Fruit fly (Drosophila melanogaster): Measurements from ENCODE around the gene CG1146.

CG1146 gene

DNA sequence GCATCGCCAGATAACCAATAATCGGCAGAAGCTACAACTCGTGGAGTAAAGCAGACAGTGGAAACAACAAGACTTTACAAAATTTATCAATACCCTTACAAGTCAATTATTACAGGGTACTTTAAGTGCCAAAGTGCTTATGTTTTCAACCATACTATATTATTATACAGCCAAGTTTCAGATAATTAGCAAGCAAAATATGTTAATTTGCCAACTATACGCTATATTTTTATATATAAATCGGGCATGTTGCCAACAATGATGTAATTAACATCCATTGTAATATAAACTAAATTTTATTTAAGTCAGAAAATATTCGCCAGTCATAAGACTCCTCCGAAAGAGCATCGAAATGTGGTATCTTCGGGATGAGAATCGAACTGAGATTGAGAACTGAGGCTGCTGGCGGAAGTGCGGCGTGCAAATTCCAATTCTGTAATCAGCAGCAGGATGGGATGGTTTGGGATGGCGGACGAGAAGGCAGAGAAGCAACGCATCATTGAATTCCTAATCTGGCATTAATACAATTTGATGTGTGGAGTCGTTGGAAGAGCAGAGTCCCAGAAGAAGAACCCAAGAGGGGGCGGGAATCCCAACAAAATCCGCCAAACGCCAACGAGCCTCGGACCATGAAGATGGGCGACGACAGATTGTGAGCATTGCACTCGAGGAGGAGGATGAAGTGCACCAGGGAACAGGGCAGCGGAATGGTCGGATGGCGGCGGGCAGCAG is 44.6 kb downstream of the CG1146 start:
- TF ChIP-seq D19A (tag; optimal IDR thresholded peaks at IDR 0.05) (peak; percentile 62), nom (GFP tag; optimal IDR thresholded peaks at IDR 0.05) (peak; percentile 2), Aef1 (GFP tag; IDR thresholded peaks at IDR 0.05) (no peak), Med (GFP tag) (peak; percentile 25), chinmo (GFP tag; IDR thresholded peaks at IDR 0.05; ENCODE audit: partially characterized antibody) (0 out of 4 replicates have a peak, but pooled peaks have one; percentile 6), gsb (GFP tag; IDR thresholded peaks at IDR 0.05) (no peak)

- TF ChIP-seq CG5953 (GFP tag; IDR thresholded peaks at IDR 0.05): peak; percentile 12; the same call in 1 of the 2 replicates
- 0 out of 3 replicates have a peak, but pooled peaks have one; percentile 51 for TF ChIP-seq dysf (GFP tag; IDR thresholded peaks at IDR 0.05)
- no peak for TF ChIP-seq wor (GFP tag; IDR thresholded peaks at IDR 0.05)
- no peak for TF ChIP-seq Neu2 (GFP tag; optimal IDR thresholded peaks at IDR 0.05; ENCODE audit: borderline replicate concordance)
- no peak for TF ChIP-seq CG12104 (GFP tag; optimal IDR thresholded peaks at IDR 0.05)
- TF ChIP-seq lola (GFP tag; optimal IDR thresholded peaks at IDR 0.05): no peak
- TF ChIP-seq Dll (GFP tag; IDR thresholded peaks at IDR 0.05; ENCODE audit: partially characterized antibody): no peak
- no peak for TF ChIP-seq Elba2 (GFP tag; optimal IDR thresholded peaks at IDR 0.05)
- TF ChIP-seq CG13296 (GFP tag; optimal IDR thresholded peaks at IDR 0.05): no peak
- no peak for TF ChIP-seq PHDP (tag; optimal IDR thresholded peaks at IDR 0.05)
- no peak for TF ChIP-seq CG42726 (GFP tag; IDR thresholded peaks at IDR 0.05; ENCODE audit: partially characterized antibody)
- no peak for TF ChIP-seq usp (GFP tag; optimal IDR thresholded peaks at IDR 0.05)
- TF ChIP-seq CG7963 (GFP tag; IDR thresholded peaks at IDR 0.05; ENCODE audit: partially characterized antibody): no peak
- no peak for TF ChIP-seq GATAe (GFP tag; conservative IDR thresholded peaks at IDR 0.05)
- no peak for TF ChIP-seq CG17568 (GFP tag; optimal IDR thresholded peaks at IDR 0.05)
- TF ChIP-seq Fer3 (tag; optimal IDR thresholded peaks at IDR 0.05): no peak
- no peak for TF ChIP-seq CG17802 (tag; optimal IDR thresholded peaks at IDR 0.05)
- no peak for TF ChIP-seq CG11696 (GFP tag; IDR thresholded peaks at IDR 0.05)
- TF ChIP-seq CG18599 (GFP tag; optimal IDR thresholded peaks at IDR 0.05): peak; percentile 29
- no peak for TF ChIP-seq CG15514 (GFP tag; optimal IDR thresholded peaks at IDR 0.05)
- no peak for TF ChIP-seq pfk (GFP tag; optimal IDR thresholded peaks at IDR 0.05)
- TF ChIP-seq Ets97D (GFP tag; optimal IDR thresholded peaks at IDR 0.05): no peak
- TF ChIP-seq Dp (GFP tag; optimal IDR thresholded peaks at IDR 0.05): no peak
- TF ChIP-seq Fer1 (GFP tag; optimal IDR thresholded peaks at IDR 0.05): no peak
- no peak; the same call in 1 of the 2 replicates for TF ChIP-seq esg (GFP tag; conservative IDR thresholded peaks at IDR 0.05)
- peak; percentile 21 for TF ChIP-seq dmrt99B (tag; optimal IDR thresholded peaks at IDR 0.05)
- no peak for TF ChIP-seq h (optimal IDR thresholded peaks at IDR 0.05)
- TF ChIP-seq nau (GFP tag; optimal IDR thresholded peaks at IDR 0.05): no peak
- TF ChIP-seq crp (GFP tag; optimal IDR thresholded peaks at IDR 0.05): no peak
- no peak for TF ChIP-seq Asciz (GFP tag; optimal IDR thresholded peaks at IDR 0.05)
- no peak for TF ChIP-seq Deaf1 (tag; optimal IDR thresholded peaks at IDR 0.05)
- TF ChIP-seq ash1 (GFP tag; optimal IDR thresholded peaks at IDR 0.05): no peak
- no peak for TF ChIP-seq slou (GFP tag; optimal IDR thresholded peaks at IDR 0.05)
- peak; percentile 38 to 71 for TF ChIP-seq bsh (GFP tag; optimal IDR thresholded peaks at IDR 0.05)
- TF ChIP-seq yki (optimal IDR thresholded peaks at IDR 0.05): no peak
- TF ChIP-seq sqz (GFP tag; optimal IDR thresholded peaks at IDR 0.05): no peak
- no peak for TF ChIP-seq HmgZ (tag; optimal IDR thresholded peaks at IDR 0.05)
- TF ChIP-seq CG2116 (GFP tag; optimal IDR thresholded peaks at IDR 0.05): no peak
- TF ChIP-seq lilli (GFP tag; optimal IDR thresholded peaks at IDR 0.05): no peak
- TF ChIP-seq CG14860 (GFP tag; IDR thresholded peaks at IDR 0.05; ENCODE audit: partially characterized antibody): no peak
- no peak for TF ChIP-seq prd (optimal IDR thresholded peaks at IDR 0.05)
- peak; percentile 46; the same call in 1 of the 3 replicates for TF ChIP-seq prd (GFP tag; IDR thresholded peaks at IDR 0.05)
These were observed 45.1 kb downstream of the CG1146 start for dm6 chr3L:2533732-2534073.
